Worm (Caenorhabditis elegans) whole organism, L4 larva: ENCODE results near the gene lact-6.

ENCODE experiments used
- F49E8.2 ChIP-seq: sonication (generic microtip); optimal IDR thresholded peaks from 2 replicates; lab custom pipeline; 2016; ENCODE audit warnings: missing compliant biosample characterization, mild to moderate bottlenecking, missing genetic modification characterization, borderline replicate concordance
- Y48G9A.11 ChIP-seq: fragments of 200-800 bp; sonication (Bioruptor generic); IDR thresholded peaks from 2 replicates; pipeline ENCODE4 v1.3.6; 2022; ENCODE audit warnings: missing genetic modification reagents, missing genetic modification characterization, missing compliant biosample characterization
- ZK337.2 ChIP-seq: fragments of 200-800 bp; sonication (Bioruptor generic); IDR thresholded peaks from 2 replicates; pipeline ENCODE4 v1.3.6; 2022; ENCODE audit warnings: missing genetic modification reagents, missing genetic modification characterization, missing compliant biosample characterization
- ama-1 ChIP-seq: fragments of 150-350 bp; optimal IDR thresholded peaks from 2 replicates; lab custom pipeline; 2014; ENCODE audit warnings: inconsistent platforms, mixed read lengths
- attf-4 ChIP-seq: sonication (generic microtip); optimal IDR thresholded peaks from 3 replicates; lab custom pipeline; 2017; ENCODE audit warnings: missing biosample characterization, missing genetic modification characterization
- ces-1 ChIP-seq: fragments of 150-350 bp; sonication (generic microtip); optimal IDR thresholded peaks from 4 replicates; lab custom pipeline; 2014; ENCODE audit warnings: missing biosample characterization, missing genetic modification reagents, missing genetic modification characterization
- daf-16 ChIP-seq, 3 experiments: sonication (generic microtip); optimal IDR thresholded peaks; 2 replicates each; lab custom pipeline; 2016 to 2017; ENCODE audit warnings: missing genetic modification characterization in 3 of 3, missing genetic modification reagents in 3 of 3, mild to moderate bottlenecking in 2 of 3, missing compliant biosample characterization in 2 of 3, missing biosample characterization in 1 of 3, moderate library complexity in 1 of 3
- dmd-6 ChIP-seq: fragments of 200-800 bp; sonication (Bioruptor generic); IDR thresholded peaks from 2 replicates; pipeline ENCODE4 v1.3.6; 2022; ENCODE audit warnings: missing genetic modification reagents, missing genetic modification characterization, missing compliant biosample characterization
- dmd-8 ChIP-seq: fragments of 200-800 bp; sonication (Bioruptor generic); IDR thresholded peaks from 2 replicates; pipeline ENCODE4 v1.3.6; 2022; ENCODE audit warnings: missing genetic modification characterization, missing compliant biosample characterization
- dpl-1 ChIP-seq: fragments of 150-350 bp; optimal IDR thresholded peaks from 2 replicates; lab custom pipeline; 2014; ENCODE audit warnings: missing biosample characterization, missing genetic modification reagents, missing genetic modification characterization
- dve-1 ChIP-seq: sonication (generic microtip); optimal IDR thresholded peaks from 2 replicates; lab custom pipeline; 2017; ENCODE audit warnings: antibody characterized with exemption, mild to moderate bottlenecking, missing genetic modification characterization, missing compliant biosample characterization; ENCODE audit not compliant: insufficient read depth
- gei-8 ChIP-seq: fragments of 200-800 bp; sonication (Bioruptor generic); optimal IDR thresholded peaks from 2 replicates; lab custom pipeline; 2018; ENCODE audit warnings: mild to moderate bottlenecking, missing genetic modification characterization, missing compliant biosample characterization
- lin-1 ChIP-seq: fragments of 200-800 bp; sonication (Bioruptor generic); IDR thresholded peaks from 2 replicates; pipeline ENCODE4 v1.3.6; 2022; ENCODE audit warnings: missing genetic modification reagents, missing genetic modification characterization, missing compliant biosample characterization
- lin-15B ChIP-seq: fragments of 150-350 bp; sonication (generic microtip); optimal IDR thresholded peaks from 3 replicates; lab custom pipeline; 2014; ENCODE audit warnings: missing biosample characterization, missing genetic modification characterization
- lin-38 ChIP-seq: fragments of 200-800 bp; sonication (Bioruptor generic); IDR thresholded peaks from 2 replicates; pipeline ENCODE4 v1.3.6; 2022; ENCODE audit warnings: missing genetic modification reagents, missing genetic modification characterization, missing compliant biosample characterization
- lsy-2 ChIP-seq, 2 experiments: fragments of 150-350 bp in 1 of 2; sonication (generic microtip) in 1 of 2; optimal IDR thresholded peaks; 2 replicates each; lab custom pipeline; 2014 to 2017; ENCODE audit warnings: missing biosample characterization in 2 of 2, missing genetic modification characterization in 2 of 2
- madf-9 ChIP-seq: fragments of 200-800 bp; sonication (Bioruptor generic); conservative IDR thresholded peaks from 2 replicates; pipeline ENCODE4 v1.3.6; 2022; ENCODE audit warnings: missing genetic modification reagents, missing genetic modification characterization, missing compliant biosample characterization
- mes-2 ChIP-seq: sonication (generic microtip); optimal IDR thresholded peaks from 2 replicates; lab custom pipeline; 2016; ENCODE audit warnings: missing genotype, mild to moderate bottlenecking, missing genetic modification characterization, missing compliant biosample characterization; ENCODE audit not compliant: poor library complexity, severe bottlenecking
- mxl-2 ChIP-seq: fragments of 200-800 bp; sonication (Bioruptor generic); conservative IDR thresholded peaks from 2 replicates; pipeline ENCODE4 v1.3.6; 2022; ENCODE audit warnings: missing genetic modification reagents, missing genetic modification characterization, missing compliant biosample characterization
- mxl-3 ChIP-seq: fragments of 200-800 bp; sonication (Bioruptor generic); optimal IDR thresholded peaks from 2 replicates; lab custom pipeline; 2018; ENCODE audit warnings: mild to moderate bottlenecking, missing genetic modification characterization, missing compliant biosample characterization
- nhr-11 ChIP-seq: fragments of 150-350 bp; optimal IDR thresholded peaks from 2 replicates; lab custom pipeline; 2014; ENCODE audit warnings: missing biosample characterization, missing genetic modification characterization
- nhr-111 ChIP-seq: fragments of 200-800 bp; sonication (Bioruptor generic); optimal IDR thresholded peaks from 2 replicates; lab custom pipeline; 2018; ENCODE audit warnings: mild to moderate bottlenecking, missing genetic modification characterization, missing compliant biosample characterization
- nhr-28 ChIP-seq: fragments of 150-350 bp; optimal IDR thresholded peaks from 2 replicates; lab custom pipeline; 2014; ENCODE audit warnings: missing biosample characterization, missing genetic modification characterization
- nhr-41 ChIP-seq: fragments of 200-800 bp; sonication (Bioruptor generic); IDR thresholded peaks from 2 replicates; pipeline ENCODE4 v1.3.6; 2022; ENCODE audit warnings: missing genetic modification reagents, missing genetic modification characterization, missing compliant biosample characterization
- nhr-48 ChIP-seq: sonication (generic microtip); optimal IDR thresholded peaks from 2 replicates; lab custom pipeline; 2016; ENCODE audit warnings: mild to moderate bottlenecking, missing genetic modification characterization, missing compliant biosample characterization
- pha-4 ChIP-seq, 2 experiments: fragments of 150-350 bp in 1 of 2; fragments of 200-800 bp in 1 of 2; sonication (Bioruptor generic) in 1 of 2; IDR thresholded peaks in 1 of 2; optimal IDR thresholded peaks in 1 of 2; 2 replicates each; pipeline versions ENCODE4 v1.3.6 to Lab custom; 2014 to 2022; ENCODE audit warnings: missing genetic modification characterization in 2 of 2, missing genetic modification reagents in 2 of 2, missing biosample characterization in 1 of 2, missing compliant biosample characterization in 1 of 2
- php-3 ChIP-seq: fragments of 200-800 bp; sonication (Bioruptor generic); IDR thresholded peaks from 2 replicates; pipeline ENCODE4 v1.3.6; 2022; ENCODE audit warnings: missing genetic modification reagents, missing genetic modification characterization, missing compliant biosample characterization
- pqm-1 ChIP-seq: sonication (generic microtip); optimal IDR thresholded peaks from 2 replicates; lab custom pipeline; 2017; ENCODE audit warnings: missing biosample characterization, missing genetic modification characterization
- snpc-1.2 ChIP-seq: fragments of 200-800 bp; sonication (Bioruptor generic); IDR thresholded peaks from 2 replicates; pipeline ENCODE4 v1.3.6; 2022; ENCODE audit warnings: missing genetic modification reagents, missing genetic modification characterization, missing compliant biosample characterization
- snpc-4 ChIP-seq: fragments of 150-350 bp; optimal IDR thresholded peaks from 2 replicates; lab custom pipeline; 2014; ENCODE audit warnings: missing biosample characterization, missing genetic modification characterization
- spr-1 ChIP-seq: sonication (generic microtip); optimal IDR thresholded peaks from 2 replicates; lab custom pipeline; 2016; ENCODE audit warnings: mild to moderate bottlenecking, missing genetic modification characterization, missing compliant biosample characterization
- tag-97 ChIP-seq: fragments of 200-800 bp; sonication (Bioruptor generic); IDR thresholded peaks from 2 replicates; pipeline ENCODE4 v1.3.6; 2022; ENCODE audit warnings: missing genetic modification characterization, missing compliant biosample characterization
- unc-62 ChIP-seq, 3 experiments: fragments of 150-350 bp in 1 of 3; sonication (generic microtip); optimal IDR thresholded peaks in 2 of 3; peaks in 1 of 3; 1 replicate in 1 of 3; 2 replicates in 2 of 3; lab custom pipeline; 2014 to 2017; ENCODE audit warnings: missing biosample characterization in 3 of 3, missing genetic modification characterization in 3 of 3, missing genetic modification reagents in 3 of 3, missing genotype in 1 of 3
- zag-1 ChIP-seq: fragments of 150-350 bp; optimal IDR thresholded peaks from 2 replicates; lab custom pipeline; 2014; ENCODE audit warnings: missing biosample characterization, missing genetic modification characterization
- zip-2 ChIP-seq: fragments of 150-350 bp; optimal IDR thresholded peaks from 2 replicates; lab custom pipeline; 2014; ENCODE audit warnings: missing biosample characterization, missing genetic modification characterization

Gene lact-6

DNA sequence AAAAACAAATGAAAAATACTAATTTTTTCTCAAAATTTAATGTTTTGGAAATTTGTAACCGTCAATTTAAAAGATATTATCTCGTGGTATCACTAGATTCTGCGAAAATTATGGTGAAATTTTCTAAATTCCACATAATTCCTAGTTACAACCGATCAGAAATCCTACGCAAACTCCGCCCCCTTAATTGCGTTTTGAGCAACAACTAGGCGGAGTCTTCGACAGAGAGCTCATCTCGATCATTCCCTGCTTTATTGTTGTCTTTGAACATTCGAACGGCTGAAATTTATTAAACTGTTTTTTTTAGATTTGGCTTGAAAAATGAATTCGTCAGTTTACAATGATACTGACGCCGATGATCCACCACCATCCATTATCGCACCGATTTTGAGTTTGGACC, 31.7 kb downstream of the lact-6 start, which contains the start of gene T02D1.4:
Gene T02D1.4 (plus strand): TSS at position 301 of the 400 bp plus-strand sequence.
- no peak for TF ChIP-seq daf-16 (GFP tag; optimal IDR thresholded peaks at IDR 0.05; lab: Kevin White, UChicago)
- no peak for TF ChIP-seq daf-16 (tag; optimal IDR thresholded peaks at IDR 0.05; lab: Kevin White, UChicago)
- no peak for TF ChIP-seq nhr-41 (GFP tag; lab: Robert Waterston, UW)
- TF ChIP-seq nhr-111: no peak
- TF ChIP-seq dmd-6: no peak
- TF ChIP-seq lin-1 (GFP tag; lab: Robert Waterston, UW): no peak
- TF ChIP-seq ZK337.2 (GFP tag; lab: Robert Waterston, UW): no peak
- TF ChIP-seq dmd-8 (GFP tag; lab: Robert Waterston, UW): no peak
- no peak for TF ChIP-seq nhr-48 (tag; lab: Kevin White, UChicago)
- no peak for TF ChIP-seq pha-4 (GFP tag; IDR thresholded peaks at IDR 0.05; lab: Robert Waterston, UW)
- no peak for TF ChIP-seq pha-4 (tag; optimal IDR thresholded peaks at IDR 0.05; lab: Kevin White, UChicago)
- no peak for TF ChIP-seq lin-15B (tag; lab: Kevin White, UChicago)
- TF ChIP-seq gei-8 (GFP tag; lab: Kevin White, UChicago): no peak
- no peak for TF ChIP-seq spr-1 (tag; lab: Kevin White, UChicago)
- TF ChIP-seq madf-9 (GFP tag; lab: Robert Waterston, UW): no peak
- no peak for TF ChIP-seq F49E8.2 (tag; lab: Kevin White, UChicago)
- TF ChIP-seq ama-1 (lab: Kevin White, UChicago): no peak

DNA sequence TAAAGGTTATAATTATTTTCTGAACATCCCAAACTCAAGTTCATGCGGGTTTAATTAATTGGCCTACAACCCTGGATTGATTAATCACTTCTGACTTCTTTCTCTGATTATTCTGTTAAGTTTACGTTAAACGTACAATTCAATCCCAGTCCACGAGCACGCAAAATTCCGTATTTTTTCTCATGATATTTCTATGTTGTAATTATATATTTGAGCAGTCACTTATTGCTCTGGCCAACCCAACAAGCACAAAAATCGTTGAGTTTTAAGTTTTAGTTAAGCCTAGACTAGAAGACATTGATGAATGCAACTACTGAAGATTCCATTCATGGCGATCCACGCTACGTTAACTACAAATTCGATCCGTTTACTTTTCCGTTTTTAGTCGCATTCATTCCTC, 35.3 kb downstream of the lact-6 start, which contains the start of gene sru-15:
Gene sru-15 (plus strand): TSS at position 301 of the 400 bp plus-strand sequence.
- no peak for TF ChIP-seq Y48G9A.11

DNA sequence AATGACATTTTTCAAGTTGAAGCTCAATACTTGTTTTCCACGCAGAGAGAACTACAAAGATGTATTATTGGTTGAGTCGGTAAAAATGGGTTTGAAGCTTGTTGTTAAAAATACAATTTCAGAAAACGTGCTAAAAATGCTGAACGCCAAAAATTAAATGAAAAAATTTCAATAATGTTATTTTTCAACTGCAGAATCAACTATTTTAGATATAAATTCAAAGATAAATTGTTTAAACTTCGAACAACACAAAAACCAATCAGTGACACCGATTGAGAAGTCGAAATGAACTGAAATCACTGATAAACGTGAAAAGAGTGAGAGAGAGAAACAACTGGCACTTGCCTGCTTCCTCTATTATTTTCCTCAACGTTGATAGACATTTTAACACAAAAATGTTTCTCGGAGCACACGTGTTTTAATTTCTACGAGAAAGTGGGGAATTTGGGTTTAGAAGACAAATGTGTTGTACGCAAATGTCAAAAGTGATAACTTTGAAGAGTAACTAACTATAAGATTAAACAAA, 43.7 kb downstream of the lact-6 start, which contains the start of gene T02D1.8:
Gene T02D1.8 (minus strand): TSS at position 51 of the 526 bp plus-strand sequence.
- TF ChIP-seq dmd-6: peak; percentile 75
- peak; percentile 78 for TF ChIP-seq pqm-1 (tag; lab: Kevin White, UChicago)
- TF ChIP-seq daf-16 (GFP tag; optimal IDR thresholded peaks at IDR 0.05; lab: Kevin White, UChicago): no peak
- peak; percentile 60 for TF ChIP-seq daf-16 (tag; optimal IDR thresholded peaks at IDR 0.05; lab: Kevin White, UChicago)
- peak; percentile 64 for TF ChIP-seq nhr-28
- no peak for TF ChIP-seq zag-1 (tag; lab: Kevin White, UChicago)
- peak; percentile 74 for TF ChIP-seq mxl-3 (GFP tag; lab: Kevin White, UChicago)
- TF ChIP-seq gei-8 (GFP tag; lab: Kevin White, UChicago): no peak

DNA sequence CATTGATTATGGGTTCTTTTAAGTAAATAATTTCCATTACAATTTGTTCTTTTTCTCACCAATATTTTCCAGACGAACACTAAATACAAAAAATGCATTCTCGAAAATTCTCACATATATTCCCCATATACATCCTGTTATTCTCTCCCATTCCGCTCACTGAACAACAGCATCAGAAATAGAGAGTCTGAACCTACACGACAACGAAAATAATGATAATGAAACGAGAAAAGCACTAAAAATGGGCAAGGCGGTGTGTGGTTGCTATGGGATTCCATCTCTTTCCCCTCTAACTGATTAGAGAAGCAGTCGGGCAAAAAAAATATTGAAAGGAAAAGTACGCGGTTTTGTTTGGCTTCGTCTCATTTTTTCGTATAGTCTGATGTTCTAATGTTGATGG, 48.1 kb downstream of the lact-6 start, which contains the start of gene C30H6.12:
Gene C30H6.12 (plus strand): TSS at position 301 of the 400 bp plus-strand sequence.
- TF ChIP-seq nhr-11 (tag; lab: Kevin White, UChicago) (no peak), nhr-41 (GFP tag; lab: Robert Waterston, UW) (no peak), unc-62 (GFP tag; optimal IDR thresholded peaks at IDR 0.05 in 1 of 2; lab: Kevin White, UChicago) (peak in 1 of 2 experiments; percentile 40), unc-62 (tag; optimal IDR thresholded peaks at IDR 0.05; lab: Kevin White, UChicago) (no peak)
- TF ChIP-seq, all 104 proteins: peak for 1

DNA sequence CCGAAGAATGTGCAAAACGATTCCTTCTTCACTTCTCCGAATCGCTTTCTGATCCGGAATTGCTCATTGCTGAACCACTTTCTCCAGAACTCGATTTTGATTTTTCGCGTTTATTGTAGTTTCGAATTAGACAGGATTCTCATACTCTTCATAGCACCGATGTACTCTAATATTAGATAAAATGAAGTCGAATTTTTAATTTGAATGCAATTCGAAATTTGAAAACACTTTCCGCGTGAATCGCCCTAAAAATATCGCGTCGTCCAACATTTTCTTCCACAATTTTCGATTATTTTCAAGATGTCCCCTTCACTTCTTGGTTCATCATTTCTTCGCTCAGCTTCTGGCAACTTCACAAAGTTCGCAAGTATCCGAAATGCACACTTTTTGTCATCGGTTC, 49.2 kb downstream of the lact-6 start, which contains the start of gene C30H6.8:
Gene C30H6.8 (plus strand): TSS at position 301 of the 400 bp plus-strand sequence.
- TF ChIP-seq ces-1 (GFP tag; lab: Kevin White, UChicago): no peak
- peak in 1 of 2 experiments; percentile 80 for TF ChIP-seq unc-62 (GFP tag; optimal IDR thresholded peaks at IDR 0.05 in 1 of 2; lab: Kevin White, UChicago)
- no peak for TF ChIP-seq unc-62 (tag; optimal IDR thresholded peaks at IDR 0.05; lab: Kevin White, UChicago)

DNA sequence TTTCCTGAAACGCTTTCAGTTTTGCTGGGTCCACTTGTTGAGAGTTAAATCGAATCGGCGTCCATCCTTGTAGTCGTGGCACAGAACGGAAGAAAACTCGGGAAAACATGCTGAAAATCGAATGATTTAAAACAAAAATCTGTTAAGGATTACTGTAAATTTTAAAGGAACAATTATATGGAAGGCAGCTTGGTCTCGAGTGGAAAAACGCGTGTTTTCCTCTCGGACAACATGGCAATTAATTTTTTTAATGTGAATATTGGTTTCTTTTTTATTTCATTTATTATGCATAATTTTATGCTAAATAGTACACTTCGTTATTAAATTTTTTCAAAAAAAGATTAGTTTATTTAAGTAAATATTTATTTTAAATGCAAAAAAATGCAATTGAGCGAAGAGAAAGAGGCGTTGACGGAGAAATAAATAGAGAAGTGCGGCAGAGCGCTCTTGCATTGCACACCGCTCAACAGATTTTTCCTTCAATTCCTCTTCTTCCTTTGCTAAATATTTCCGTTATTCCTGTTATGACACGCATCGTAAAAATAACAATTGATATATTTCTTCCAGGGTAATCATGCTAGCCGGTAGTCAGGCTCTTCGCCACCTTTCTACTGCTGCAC, 51.0 kb downstream of the lact-6 start, which contains the start of the genes C30H6.9 and dlat-2:
Gene C30H6.9 (minus strand): TSS at position 110 of the 620 bp plus-strand sequence.
Gene dlat-2 (plus strand): TSS at position 566 of the 620 bp plus-strand sequence.
- peak; percentile 24 for TF ChIP-seq mes-2 (tag; lab: Kevin White, UChicago)
- no peak for TF ChIP-seq pha-4 (GFP tag; IDR thresholded peaks at IDR 0.05; lab: Robert Waterston, UW)
- TF ChIP-seq pha-4 (tag; optimal IDR thresholded peaks at IDR 0.05; lab: Kevin White, UChicago): peak; percentile 40
- peak in 1 of 2 experiments; percentile 43 for TF ChIP-seq lsy-2 (tag; optimal IDR thresholded peaks at IDR 0.05; lab: Kevin White, UChicago)
- TF ChIP-seq php-3 (GFP tag; lab: Robert Waterston, UW): no peak
- TF ChIP-seq zip-2 (tag; lab: Kevin White, UChicago): no peak
- TF ChIP-seq daf-16 (GFP tag; optimal IDR thresholded peaks at IDR 0.05; lab: Kevin White, UChicago): no peak
- TF ChIP-seq daf-16 (tag; optimal IDR thresholded peaks at IDR 0.05; lab: Kevin White, UChicago): peak; percentile 48
- no peak for TF ChIP-seq attf-4
- peak; percentile 71 for TF ChIP-seq snpc-1.2 (GFP tag; lab: Robert Waterston, UW)
- TF ChIP-seq dpl-1: peak; percentile 50
- no peak for TF ChIP-seq unc-62 (GFP tag; optimal IDR thresholded peaks at IDR 0.05 in 1 of 2; lab: Kevin White, UChicago)
- TF ChIP-seq unc-62 (tag; optimal IDR thresholded peaks at IDR 0.05; lab: Kevin White, UChicago): no peak
- no peak for TF ChIP-seq tag-97 (GFP tag; lab: Robert Waterston, UW)
- TF ChIP-seq snpc-4 (tag; lab: Kevin White, UChicago): no peak
- peak; percentile 85 for TF ChIP-seq lin-38 (GFP tag; lab: Robert Waterston, UW)
- peak; percentile 17 for TF ChIP-seq dve-1 (tag; lab: Kevin White, UChicago)
- TF ChIP-seq mxl-2: no peak
